Worm (Caenorhabditis elegans): Measurements from ENCODE around the gene F49E8.6.

- no peak for TF ChIP-seq him-1 (tag; optimal IDR thresholded peaks at IDR 0.05)
- no peak for TF ChIP-seq dao-5 (tag; optimal IDR thresholded peaks at IDR 0.05)
- TF ChIP-seq W03F9.2 (tag; optimal IDR thresholded peaks at IDR 0.05): no peak
These were observed 1.9 kb upstream of the F49E8.6 start, which contains the start of the genes F49E8.7, F49E8.8 and nprl-2 for ce11 chrIV:7556265-7556866.

All from whole organism, L4/young adult.